Worm (Caenorhabditis elegans): Measurements from ENCODE around the gene rom-2.

- no peak for TF ChIP-seq B0035.1 (tag; optimal IDR thresholded peaks at IDR 0.05)
- TF ChIP-seq lin-40 (tag; optimal IDR thresholded peaks at IDR 0.05) = no peak
- TF ChIP-seq F57C9.4 (tag; optimal IDR thresholded peaks at IDR 0.05) = no peak
- TF ChIP-seq lag-1 (GFP tag; IDR thresholded peaks at IDR 0.05) = no peak
- no peak for TF ChIP-seq nfya-2 (GFP tag; IDR thresholded peaks at IDR 0.05)
- no peak for TF ChIP-seq hlh-26 (GFP tag; conservative IDR thresholded peaks at IDR 0.05)
- no peak for TF ChIP-seq ztf-26 (tag; optimal IDR thresholded peaks at IDR 0.05)
- no peak for TF ChIP-seq rec-8 (tag; optimal IDR thresholded peaks at IDR 0.05)
- TF ChIP-seq egl-18 (GFP tag; IDR thresholded peaks at IDR 0.05) = no peak
- no peak for TF ChIP-seq egl-44 (GFP tag; IDR thresholded peaks at IDR 0.05)
- no peak for TF ChIP-seq lin-26 (GFP tag; IDR thresholded peaks at IDR 0.05)
- no peak for TF ChIP-seq ceh-40 (GFP tag; IDR thresholded peaks at IDR 0.05)
- no peak for TF ChIP-seq ceh-79 (tag; optimal IDR thresholded peaks at IDR 0.05)
Measured at ce11 chrIII:9563235-9563634, 32.2 kb downstream of the rom-2 start, which contains the start of gene C48B4.9.

Data from whole organism, young adult.